Worm (Caenorhabditis elegans): ENCODE results near the gene C14B1.12.

DNA sequence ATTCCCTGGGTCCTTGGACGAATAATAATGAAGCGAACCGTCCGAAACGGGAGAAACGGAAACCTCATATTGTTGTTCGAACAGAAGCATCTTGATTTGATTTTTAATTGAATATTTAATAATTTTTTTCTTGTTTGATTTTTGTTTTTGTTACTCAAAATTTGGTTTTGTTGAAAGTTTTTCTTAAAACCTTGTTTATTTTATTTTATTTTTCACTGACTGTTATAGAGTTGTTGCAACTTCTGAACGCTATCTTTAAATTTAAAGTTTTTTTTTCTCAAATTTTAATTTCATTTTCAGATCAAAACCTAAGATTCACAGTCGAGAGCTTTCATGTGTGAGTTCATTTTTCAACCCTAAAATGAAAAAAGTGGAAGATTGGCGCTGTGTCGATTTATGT is 15.8 kb downstream of the C14B1.12 start, which contains the start of gene alkb-8:
- TF ChIP-seq lin-13 (GFP tag; optimal IDR thresholded peaks at IDR 0.05) (no peak), nhr-77 (tag; optimal IDR thresholded peaks at IDR 0.05) (no peak), daf-8 (GFP tag; IDR thresholded peaks at IDR 0.05) (no peak)

All from whole organism, L4 larva.